Fruit fly (Drosophila melanogaster) whole organism, embryonic: Measurements from ENCODE around the gene Noc2.

ENCODE experiments used
- Asciz ChIP-seq: fragments of 200-800 bp; sonication (Bioruptor generic); optimal IDR thresholded peaks from 2 replicates; lab custom pipeline; 2017; ENCODE audit warnings: missing biosample characterization, mild to moderate bottlenecking, missing genetic modification characterization, missing genetic modification reagents
- CG10431 ChIP-seq: fragments of 200-800 bp; sonication (Bioruptor generic); optimal IDR thresholded peaks from 3 replicates; lab custom pipeline; 2018; ENCODE audit warnings: missing biosample characterization, mild to moderate bottlenecking, missing genetic modification characterization
- CG11504 ChIP-seq: fragments of 200-800 bp; sonication (Bioruptor generic); optimal IDR thresholded peaks from 3 replicates; lab custom pipeline; 2019; ENCODE audit warnings: missing biosample characterization, mild to moderate bottlenecking, missing genetic modification characterization, moderate library complexity
- CG12104 ChIP-seq: fragments of 200-800 bp; sonication (Bioruptor generic); optimal IDR thresholded peaks from 3 replicates; lab custom pipeline; 2016; ENCODE audit warnings: missing biosample characterization, missing genetic modification characterization
- CG12659 ChIP-seq: fragments of 200-800 bp; sonication (Bioruptor generic); optimal IDR thresholded peaks from 3 replicates; lab custom pipeline; 2017; ENCODE audit warnings: mild to moderate bottlenecking, missing biosample characterization, missing genetic modification reagents, missing genetic modification characterization
- CG14710 ChIP-seq: fragments of 200-800 bp; sonication (Bioruptor generic); optimal IDR thresholded peaks from 3 replicates; lab custom pipeline; 2019; ENCODE audit warnings: missing biosample characterization, mild to moderate bottlenecking, missing genetic modification characterization, moderate library complexity
- CG15479 ChIP-seq: fragments of 200-800 bp; sonication (Bioruptor generic); optimal IDR thresholded peaks from 3 replicates; lab custom pipeline; 2019; ENCODE audit warnings: missing biosample characterization, mild to moderate bottlenecking, missing genetic modification characterization, moderate library complexity
- CG18764 ChIP-seq: fragments of 200-800 bp; sonication (Bioruptor generic); optimal IDR thresholded peaks from 3 replicates; lab custom pipeline; 2016; ENCODE audit warnings: missing biosample characterization, missing genetic modification characterization
- CG34422 ChIP-seq: fragments of 200-800 bp; sonication (Bioruptor generic); IDR thresholded peaks from 3 replicates; pipeline ENCODE4 v1.3.6; 2022; ENCODE audit warnings: missing biosample characterization, missing genetic modification characterization
- CG3847 ChIP-seq: fragments of 200-800 bp; sonication (Bioruptor generic); IDR thresholded peaks from 2 replicates; pipeline ENCODE4 v1.3.6; 2022; ENCODE audit warnings: missing biosample characterization, missing genetic modification characterization
- CG4360 ChIP-seq: fragments of 200-800 bp; sonication (Bioruptor generic); IDR thresholded peaks from 2 replicates; pipeline ENCODE4 v1.3.6; 2022; ENCODE audit warnings: missing biosample characterization, missing genetic modification characterization
- CG4404 ChIP-seq: fragments of 200-800 bp; sonication (Bioruptor generic); IDR thresholded peaks from 2 replicates; pipeline ENCODE4 v1.3.6; 2022; ENCODE audit warnings: missing biosample characterization, missing genetic modification characterization
- CG4424 ChIP-seq: fragments of 200-800 bp; sonication (Bioruptor generic); optimal IDR thresholded peaks from 3 replicates; lab custom pipeline; 2016; ENCODE audit warnings: missing biosample characterization, missing genetic modification characterization
- CG7372 ChIP-seq: fragments of 200-800 bp; sonication (Bioruptor generic); IDR thresholded peaks from 2 replicates; pipeline ENCODE4 v1.3.6; 2022; ENCODE audit warnings: missing biosample characterization, missing genetic modification characterization
- CG8290 ChIP-seq, 3 experiments: fragments of 200-800 bp; sonication (Bioruptor generic); optimal IDR thresholded peaks; 2 replicates each; lab custom pipeline; 2016 to 2019; ENCODE audit warnings: missing biosample characterization in 3 of 3, missing genetic modification characterization in 3 of 3, mild to moderate bottlenecking in 2 of 3, moderate library complexity in 1 of 3
- CHES-1-like ChIP-seq: fragments of 200-800 bp; sonication (Bioruptor generic); optimal IDR thresholded peaks from 2 replicates; lab custom pipeline; 2016; ENCODE audit warnings: missing biosample characterization, missing genetic modification characterization
- D19A ChIP-seq: fragments of 200-800 bp; optimal IDR thresholded peaks from 3 replicates; lab custom pipeline; 2019; ENCODE audit warnings: missing biosample characterization, mild to moderate bottlenecking, missing genetic modification characterization, moderate library complexity
- D19B ChIP-seq: fragments of 200-800 bp; sonication (Bioruptor generic); optimal IDR thresholded peaks from 2 replicates; lab custom pipeline; 2017; ENCODE audit warnings: missing biosample characterization, mild to moderate bottlenecking, missing genetic modification characterization
- Drgx ChIP-seq: fragments of 200-800 bp; sonication (Bioruptor generic); IDR thresholded peaks from 2 replicates; pipeline ENCODE4 v1.3.6; 2022; ENCODE audit warnings: missing biosample characterization, missing genetic modification characterization
- Eip74EF ChIP-seq, 2 experiments: fragments of 200-800 bp in 1 of 2; fragments of >200 bp in 1 of 2; sonication (Bioruptor generic) in 1 of 2; optimal IDR thresholded peaks; 2 replicates each; lab custom pipeline; 2017 to 2019; ENCODE audit warnings: missing biosample characterization in 2 of 2, missing genetic modification characterization in 2 of 2, mild to moderate bottlenecking in 1 of 2, moderate library complexity in 1 of 2
- H15 ChIP-seq: fragments of 200-800 bp; sonication (Bioruptor generic); IDR thresholded peaks from 3 replicates; pipeline ENCODE4 v1.3.6; 2022; ENCODE audit warnings: missing biosample characterization, missing genetic modification characterization
- Hr3 ChIP-seq: fragments of 200-800 bp; sonication (Bioruptor generic); optimal IDR thresholded peaks from 3 replicates; lab custom pipeline; 2016; ENCODE audit warnings: missing biosample characterization, missing genetic modification characterization
- Hr78 ChIP-seq, 2 experiments: fragments of 200-800 bp in 1 of 2; fragments of >200 bp in 1 of 2; sonication (Bioruptor generic) in 1 of 2; optimal IDR thresholded peaks; 2 replicates each; lab custom pipeline; 2017 to 2019; ENCODE audit warnings: missing biosample characterization in 2 of 2, missing genetic modification characterization in 2 of 2, mild to moderate bottlenecking in 1 of 2, moderate library complexity in 1 of 2
- Hsf ChIP-seq: fragments of 200-800 bp; sonication (Bioruptor generic); optimal IDR thresholded peaks from 3 replicates; lab custom pipeline; 2016; ENCODE audit warnings: missing biosample characterization, missing genetic modification characterization
- Kr ChIP-seq: fragments of 200-800 bp; sonication (Bioruptor generic); optimal IDR thresholded peaks from 2 replicates; lab custom pipeline; 2017; ENCODE audit warnings: missing biosample characterization, mild to moderate bottlenecking, missing genetic modification characterization
- Lhr ChIP-seq: fragments of 200-800 bp; sonication (Bioruptor generic); optimal IDR thresholded peaks from 3 replicates; lab custom pipeline; 2017; ENCODE audit warnings: mild to moderate bottlenecking, missing biosample characterization, missing genetic modification reagents, missing genetic modification characterization
- MBD-R2 ChIP-seq: fragments of 200-800 bp; sonication (Bioruptor generic); IDR thresholded peaks from 2 replicates; pipeline ENCODE4 v1.3.6; 2022; ENCODE audit warnings: missing biosample characterization, missing genetic modification characterization
- Mad ChIP-seq: fragments of 200-800 bp; sonication (Bioruptor generic); optimal IDR thresholded peaks from 2 replicates; lab custom pipeline; 2016; ENCODE audit warnings: missing biosample characterization, missing genetic modification characterization
- Nf-YB ChIP-seq: fragments of 200-800 bp; sonication (Bioruptor generic); optimal IDR thresholded peaks from 3 replicates; lab custom pipeline; 2019; ENCODE audit warnings: missing biosample characterization, mild to moderate bottlenecking, missing genetic modification characterization, moderate library complexity
- Oaz ChIP-seq: fragments of 200-800 bp; sonication (Bioruptor generic); IDR thresholded peaks from 2 replicates; pipeline ENCODE4 v1.3.6; 2022; ENCODE audit warnings: missing biosample characterization, missing genetic modification characterization
- Pdp1 ChIP-seq, 2 experiments: fragments of 200-800 bp; sonication (Bioruptor generic); optimal IDR thresholded peaks; 3 replicates each; lab custom pipeline; 2016; ENCODE audit warnings: missing biosample characterization in 2 of 2, missing genetic modification characterization in 2 of 2, mild to moderate bottlenecking in 1 of 2, moderate library complexity in 1 of 2
- Stat92E ChIP-seq, 3 experiments: fragments of >200 bp in 2 of 3; fragments of 200-800 bp in 1 of 3; sonication (Bioruptor generic) in 1 of 3; optimal IDR thresholded peaks; 2 replicates each; lab custom pipeline; 2017 to 2019; ENCODE audit warnings: missing biosample characterization in 3 of 3, missing genetic modification characterization in 3 of 3, mild to moderate bottlenecking in 1 of 3, moderate library complexity in 1 of 3
- Trl ChIP-seq, 3 experiments: fragments of >200 bp in 2 of 3; fragments of 200-800 bp in 1 of 3; sonication (Bioruptor generic) in 1 of 3; optimal IDR thresholded peaks; 2 replicates in 1 of 3; 3 replicates in 2 of 3; lab custom pipeline; 2016 to 2017; ENCODE audit warnings: missing biosample characterization in 1 of 3, missing genetic modification characterization in 1 of 3
- Usf ChIP-seq: fragments of 200-800 bp; sonication (Bioruptor generic); optimal IDR thresholded peaks from 2 replicates; lab custom pipeline; 2017; ENCODE audit warnings: missing genotype, missing biosample characterization, missing genetic modification characterization
- bigmax ChIP-seq: fragments of 200-800 bp; sonication (Bioruptor generic); optimal IDR thresholded peaks from 2 replicates; lab custom pipeline; 2018; ENCODE audit warnings: missing biosample characterization, mild to moderate bottlenecking, missing genetic modification characterization
- bowl ChIP-seq: fragments of 200-800 bp; sonication (Bioruptor generic); IDR thresholded peaks from 2 replicates; pipeline ENCODE4 v1.3.6; 2022; ENCODE audit warnings: missing biosample characterization, missing genetic modification characterization
- cg ChIP-seq: fragments of 200-800 bp; sonication (Bioruptor generic); optimal IDR thresholded peaks from 3 replicates; lab custom pipeline; 2019; ENCODE audit warnings: missing biosample characterization, mild to moderate bottlenecking, missing genetic modification characterization, moderate library complexity
- chinmo ChIP-seq: fragments of 200-800 bp; sonication (Bioruptor generic); IDR thresholded peaks from 4 replicates; pipeline ENCODE4 v1.3.6; 2022; ENCODE audit warnings: missing biosample characterization, missing genetic modification characterization; ENCODE audit not compliant: partially characterized antibody
- crol ChIP-seq: fragments of 200-800 bp; sonication (Bioruptor generic); IDR thresholded peaks from 2 replicates; pipeline ENCODE4 v1.3.6; 2022; ENCODE audit warnings: missing biosample characterization, missing genetic modification characterization
- dm ChIP-seq: fragments of 200-800 bp; sonication (Bioruptor generic); optimal IDR thresholded peaks from 3 replicates; lab custom pipeline; 2016; ENCODE audit warnings: missing biosample characterization, missing genetic modification characterization
- ems ChIP-seq: fragments of 200-800 bp; sonication (Bioruptor generic); optimal IDR thresholded peaks from 3 replicates; lab custom pipeline; 2016; ENCODE audit warnings: missing biosample characterization, missing genetic modification characterization
- ham ChIP-seq: fragments of 200-800 bp; sonication (Bioruptor generic); IDR thresholded peaks from 2 replicates; pipeline ENCODE4 v1.3.6; 2022; ENCODE audit warnings: missing biosample characterization, missing genetic modification characterization
- hb ChIP-seq: fragments of 200-800 bp; sonication (Bioruptor generic); IDR thresholded peaks from 3 replicates; pipeline ENCODE4 v1.3.6; 2022; ENCODE audit warnings: missing biosample characterization, missing genetic modification characterization; ENCODE audit not compliant: partially characterized antibody
- pfk ChIP-seq: fragments of 200-800 bp; sonication (Bioruptor generic); optimal IDR thresholded peaks from 2 replicates; lab custom pipeline; 2018; ENCODE audit warnings: missing biosample characterization, mild to moderate bottlenecking, missing genetic modification characterization, moderate library complexity
- sna ChIP-seq: fragments of 200-800 bp; sonication (Bioruptor generic); IDR thresholded peaks from 2 replicates; pipeline ENCODE4 v1.3.6; 2022; ENCODE audit warnings: missing biosample characterization, missing genetic modification characterization; ENCODE audit not compliant: partially characterized antibody
- trem ChIP-seq: fragments of 200-800 bp; optimal IDR thresholded peaks from 3 replicates; lab custom pipeline; 2019; ENCODE audit warnings: missing biosample characterization, mild to moderate bottlenecking, missing genetic modification characterization, moderate library complexity

Gene Noc2

dm6 chr2L:21178436-21179216 lies 15.2 kb downstream of the Noc2 start:
- no peak for TF ChIP-seq Kr
- peak in 1 of 2 experiments; percentile 86 for TF ChIP-seq Hr78 (GFP tag; optimal IDR thresholded peaks at IDR 0.05; lab: Kevin White, UChicago)
- no peak for TF ChIP-seq Mad (GFP tag; lab: Kevin White, UChicago)
- peak; percentile 58 for TF ChIP-seq bigmax (GFP tag; lab: Kevin White, UChicago)
- no peak for TF ChIP-seq ham (GFP tag; lab: Robert Waterston, UW)
- no peak for TF ChIP-seq Stat92E (GFP tag; optimal IDR thresholded peaks at IDR 0.05; lab: Kevin White, UChicago)
- TF ChIP-seq dm, result peak; percentile 84
- TF ChIP-seq CG4404, result no peak
- TF ChIP-seq chinmo (GFP tag; lab: Robert Waterston, UW), result 0 out of 4 replicates have a peak, but pooled peaks have one; percentile 66
- TF ChIP-seq sna (GFP tag; lab: Robert Waterston, UW), result no peak
- TF ChIP-seq Pdp1 (GFP tag; optimal IDR thresholded peaks at IDR 0.05; lab: Kevin White, UChicago), result peak in 1 of 2 experiments; percentile 93
- TF ChIP-seq CG14710, result no peak
- TF ChIP-seq Trl (optimal IDR thresholded peaks at IDR 0.05; lab: Kevin White, UChicago), result peak in 1 of 2 experiments; percentile 52
- no peak for TF ChIP-seq Trl (GFP tag; optimal IDR thresholded peaks at IDR 0.05; lab: Kevin White, UChicago)
- TF ChIP-seq crol (GFP tag; lab: Robert Waterston, UW), result peak; percentile 82
- peak; percentile 49 for TF ChIP-seq CG15479 (GFP tag; lab: Kevin White, UChicago)
- TF ChIP-seq CG4360 (GFP tag; lab: Robert Waterston, UW), result peak; percentile 73
- TF ChIP-seq D19A (tag; lab: Kevin White, UChicago), result no peak
- TF ChIP-seq CG18764 (GFP tag; lab: Kevin White, UChicago), result no peak
- no peak for TF ChIP-seq CHES-1-like (GFP tag; lab: Kevin White, UChicago)
- peak; percentile 68 for TF ChIP-seq cg
- TF ChIP-seq, all 482 proteins: peak for 10

- TF ChIP-seq CG3847 (GFP tag; lab: Robert Waterston, UW), result no peak
- no peak for TF ChIP-seq pfk (GFP tag; lab: Kevin White, UChicago)
- TF ChIP-seq hb (GFP tag; lab: Robert Waterston, UW), result 0 out of 3 replicates have a peak, but pooled peaks have one; percentile 19
- 0 out of 3 replicates have a peak, but pooled peaks have one; percentile 33 for TF ChIP-seq CG34422 (GFP tag; lab: Robert Waterston, UW)
- no peak for TF ChIP-seq CHES-1-like (GFP tag; lab: Kevin White, UChicago)
- TF ChIP-seq CG11504 (tag; lab: Kevin White, UChicago), result no peak
- TF ChIP-seq Eip74EF (GFP tag; optimal IDR thresholded peaks at IDR 0.05; lab: Kevin White, UChicago), result no peak
- TF ChIP-seq cg, result peak; percentile 56
- TF ChIP-seq Asciz (GFP tag; lab: Kevin White, UChicago), result no peak
- TF ChIP-seq CG7372 (GFP tag; lab: Robert Waterston, UW), result no peak
- no peak for TF ChIP-seq ems (GFP tag; lab: Kevin White, UChicago)
- no peak for TF ChIP-seq Oaz (GFP tag; lab: Robert Waterston, UW)
- TF ChIP-seq CG10431, result no peak
- TF ChIP-seq MBD-R2 (GFP tag; lab: Robert Waterston, UW), result 0 out of 2 replicates have a peak, but pooled peaks have one; percentile 6
- no peak for TF ChIP-seq Hsf (GFP tag; lab: Kevin White, UChicago)
- TF ChIP-seq bowl, result no peak
Measured at dm6 chr2L:21179217-21179520, 15.7 kb downstream of the Noc2 start.

dm6 chr2L:21179615-21180031 lies 16.2 kb downstream of the Noc2 start, which contains the start of the genes bur and Mcm10:
Gene bur (minus strand): TSS chr2L:21179683.
Gene Mcm10 (plus strand): TSS chr2L:21179933.
- TF ChIP-seq trem (tag; lab: Kevin White, UChicago) (peak; percentile 83), Nf-YB (GFP tag; lab: Kevin White, UChicago) (no peak), CG12104 (GFP tag; lab: Kevin White, UChicago) (peak; percentile 25), Hr3 (GFP tag; lab: Kevin White, UChicago) (peak; percentile 13), Drgx (no peak), D19B (GFP tag; lab: Kevin White, UChicago) (no peak), Usf (no peak), H15 (GFP tag; lab: Robert Waterston, UW) (no peak), CG8290 (GFP tag; optimal IDR thresholded peaks at IDR 0.05; lab: Kevin White, UChicago) (peak; percentile 60), CG8290 (tag; optimal IDR thresholded peaks at IDR 0.05; lab: Kevin White, UChicago) (no peak), CG4424 (peak; percentile 6), Lhr (GFP tag; lab: Kevin White, UChicago) (peak; percentile 62), CG12659 (GFP tag; lab: Kevin White, UChicago) (peak; percentile 65)
